Fruit fly (Drosophila melanogaster): Measurements from ENCODE around the gene ed.

- TF ChIP-seq Lhr (GFP tag; optimal IDR thresholded peaks at IDR 0.05) = no peak
- no peak for TF ChIP-seq CG31388 (GFP tag; optimal IDR thresholded peaks at IDR 0.05)
- TF ChIP-seq CG2116 (GFP tag; optimal IDR thresholded peaks at IDR 0.05) = no peak
Measured at dm6 chr2L:4120043-4120442, 88.9 kb downstream of the ed start, which contains the start of gene Sr-CIII.
